Worm (Caenorhabditis elegans): ENCODE results near the gene best-9.

ce11 chrIV:6577914-6578313 is 17.4 kb downstream of the best-9 start, which contains the start of gene C43G2.3:
- TF ChIP-seq nhr-20 (tag; optimal IDR thresholded peaks at IDR 0.05) (no peak), ama-1 (optimal IDR thresholded peaks at IDR 0.05) (no peak), hlh-4 (tag; optimal IDR thresholded peaks at IDR 0.05) (no peak), aly-2 (tag; optimal IDR thresholded peaks at IDR 0.05) (no peak), nhr-12 (tag; optimal IDR thresholded peaks at IDR 0.05) (no peak), fkh-10 (GFP tag; optimal IDR thresholded peaks at IDR 0.05) (no peak), nhr-11 (tag; optimal IDR thresholded peaks at IDR 0.05) (no peak)

Measured in whole organism, L1 larva.